Worm (Caenorhabditis elegans) whole organism, early embryonic: ENCODE measurements around the gene sel-8.

ENCODE experiments used
- B0310.2 ChIP-seq: sonication (generic microtip); optimal IDR thresholded peaks from 2 replicates; lab custom pipeline; 2016; ENCODE audit warnings: mild to moderate bottlenecking, missing genetic modification characterization, missing compliant biosample characterization
- F13C5.2 ChIP-seq: sonication (generic microtip); optimal IDR thresholded peaks from 2 replicates; lab custom pipeline; 2017; ENCODE audit warnings: mild to moderate bottlenecking, missing genetic modification characterization, inconsistent platforms, missing compliant biosample characterization
- aly-1 ChIP-seq: sonication (generic microtip); optimal IDR thresholded peaks from 2 replicates; lab custom pipeline; 2016; ENCODE audit warnings: missing genetic modification characterization, missing compliant biosample characterization
- ama-1 ChIP-seq: fragments of 150-350 bp; optimal IDR thresholded peaks from 2 replicates; lab custom pipeline; 2014
- ceh-13 ChIP-seq: fragments of 200-800 bp; sonication (Bioruptor generic); optimal IDR thresholded peaks from 2 replicates; lab custom pipeline; 2018; ENCODE audit warnings: mild to moderate bottlenecking, missing genetic modification characterization, missing compliant biosample characterization
- ceh-36 ChIP-seq: sonication (generic microtip); optimal IDR thresholded peaks from 2 replicates; lab custom pipeline; 2016; ENCODE audit warnings: missing genetic modification characterization, inconsistent platforms, missing compliant biosample characterization
- ets-7 ChIP-seq: sonication (generic microtip); optimal IDR thresholded peaks from 2 replicates; lab custom pipeline; 2016; ENCODE audit warnings: missing genotype, missing genetic modification characterization, missing compliant biosample characterization
- flt-1 ChIP-seq: fragments of 200-800 bp; sonication (Bioruptor generic); IDR thresholded peaks from 2 replicates; pipeline ENCODE4 v1.3.6; 2022; ENCODE audit warnings: missing genetic modification characterization, missing compliant biosample characterization
- hmbx-1 ChIP-seq: sonication (generic microtip); optimal IDR thresholded peaks from 2 replicates; lab custom pipeline; 2016; ENCODE audit warnings: mild to moderate bottlenecking, missing genetic modification characterization, missing compliant biosample characterization
- hmg-4 ChIP-seq: fragments of 200-800 bp; sonication (Bioruptor generic); optimal IDR thresholded peaks from 2 replicates; lab custom pipeline; 2018; ENCODE audit warnings: mild to moderate bottlenecking, missing genetic modification characterization, missing compliant biosample characterization
- hnd-1 ChIP-seq: sonication (generic microtip); optimal IDR thresholded peaks from 2 replicates; lab custom pipeline; 2016; ENCODE audit warnings: missing genetic modification characterization, missing compliant biosample characterization
- pes-1 ChIP-seq: fragments of 200-800 bp; sonication (Bioruptor generic); IDR thresholded peaks from 2 replicates; pipeline ENCODE4 v1.3.6; 2022; ENCODE audit warnings: missing genetic modification reagents, missing genetic modification characterization, missing compliant biosample characterization
- scrt-1 ChIP-seq: fragments of 200-800 bp; sonication (Bioruptor generic); IDR thresholded peaks from 2 replicates; pipeline ENCODE4 v1.3.6; 2022; ENCODE audit warnings: missing genetic modification characterization, missing compliant biosample characterization
- sea-1 ChIP-seq: fragments of 200-800 bp; sonication (Bioruptor generic); conservative IDR thresholded peaks from 2 replicates; pipeline ENCODE4 v1.3.6; 2022; ENCODE audit warnings: missing genetic modification characterization, missing compliant biosample characterization
- tbx-11 ChIP-seq: fragments of 200-800 bp; sonication (Bioruptor generic); IDR thresholded peaks from 2 replicates; pipeline ENCODE4 v1.3.6; 2022; ENCODE audit warnings: missing genetic modification characterization, missing compliant biosample characterization
- tbx-37 ChIP-seq: fragments of 200-800 bp; sonication (Bioruptor generic); conservative IDR thresholded peaks from 2 replicates; pipeline ENCODE4 v1.3.6; 2022; ENCODE audit warnings: missing genetic modification reagents, missing genetic modification characterization, missing compliant biosample characterization
- tra-4 ChIP-seq: sonication (generic microtip); optimal IDR thresholded peaks from 2 replicates; lab custom pipeline; 2017; ENCODE audit warnings: missing genetic modification characterization, missing compliant biosample characterization

sel-8 gene

ce11 chrIII:3643602-3644001 lies 16.7 kb upstream of the sel-8 start:
- TF ChIP-seq aly-1 (tag; lab: Kevin White, UChicago) (no peak), flt-1 (GFP tag; lab: Robert Waterston, UW) (no peak), hnd-1 (no peak), B0310.2 (tag; lab: Kevin White, UChicago) (no peak), ets-7 (tag; lab: Kevin White, UChicago) (no peak)

ce11 chrIII:3637251-3637989 lies 10.5 kb upstream of the sel-8 start:
- TF ChIP-seq ceh-36: no peak
- no peak for TF ChIP-seq flt-1 (GFP tag; lab: Robert Waterston, UW)
- TF ChIP-seq hmbx-1 (tag; lab: Kevin White, UChicago): no peak
- TF ChIP-seq aly-1 (tag; lab: Kevin White, UChicago): no peak
- TF ChIP-seq scrt-1 (GFP tag; lab: Robert Waterston, UW): no peak
- no peak for TF ChIP-seq B0310.2 (tag; lab: Kevin White, UChicago)
- TF ChIP-seq pes-1: no peak
- TF ChIP-seq ceh-13 (GFP tag; lab: Kevin White, UChicago): no peak
- TF ChIP-seq tbx-11: no peak
- no peak for TF ChIP-seq hmg-4 (GFP tag; lab: Kevin White, UChicago)
- TF ChIP-seq F13C5.2: no peak
- TF ChIP-seq tbx-37 (GFP tag; lab: Robert Waterston, UW): no peak
- TF ChIP-seq sea-1 (GFP tag; lab: Robert Waterston, UW): no peak
- no peak for TF ChIP-seq hnd-1
- no peak for TF ChIP-seq ama-1 (lab: Kevin White, UChicago)
- TF ChIP-seq tra-4 (tag; lab: Kevin White, UChicago): no peak

ce11 chrIII:3635844-3636243 lies 8.9 kb upstream of the sel-8 start, which contains the start of gene rilp-1:
TSS of gene rilp-1 (plus strand) at chrIII:3636144.
- TF ChIP-seq pes-1 (no peak), tra-4 (tag; lab: Kevin White, UChicago) (no peak), hmbx-1 (tag; lab: Kevin White, UChicago) (no peak), sea-1 (GFP tag; lab: Robert Waterston, UW) (no peak), ama-1 (lab: Kevin White, UChicago) (no peak), B0310.2 (tag; lab: Kevin White, UChicago) (no peak), scrt-1 (GFP tag; lab: Robert Waterston, UW) (no peak), tbx-11 (no peak), aly-1 (tag; lab: Kevin White, UChicago) (no peak)

ce11 chrIII:3634873-3635272 lies 7.9 kb upstream of the sel-8 start:
- no peak for TF ChIP-seq sea-1 (GFP tag; lab: Robert Waterston, UW)
- TF ChIP-seq flt-1 (GFP tag; lab: Robert Waterston, UW): no peak
- no peak for TF ChIP-seq hmbx-1 (tag; lab: Kevin White, UChicago)

ce11 chrIII:3634158-3634557 lies 7.2 kb upstream of the sel-8 start:
- TF ChIP-seq aly-1 (tag; lab: Kevin White, UChicago) (no peak), ceh-36 (no peak), tbx-11 (no peak), flt-1 (GFP tag; lab: Robert Waterston, UW) (no peak), ceh-13 (GFP tag; lab: Kevin White, UChicago) (no peak), hmbx-1 (tag; lab: Kevin White, UChicago) (no peak), scrt-1 (GFP tag; lab: Robert Waterston, UW) (no peak), B0310.2 (tag; lab: Kevin White, UChicago) (no peak)

- TF ChIP-seq ceh-13 (GFP tag; lab: Kevin White, UChicago) (no peak), pes-1 (no peak), tra-4 (tag; lab: Kevin White, UChicago) (no peak), ets-7 (tag; lab: Kevin White, UChicago) (no peak), flt-1 (GFP tag; lab: Robert Waterston, UW) (no peak), ama-1 (lab: Kevin White, UChicago) (no peak)
These were observed 5.4 kb upstream of the sel-8 start for ce11 chrIII:3632379-3632778.

ce11 chrIII:3630337-3630736 lies 3.4 kb upstream of the sel-8 start, which contains the start of gene mrps-31:
TSS of gene mrps-31 (minus strand) at chrIII:3630372.
- TF ChIP-seq hmbx-1 (tag; lab: Kevin White, UChicago): no peak
- TF ChIP-seq flt-1 (GFP tag; lab: Robert Waterston, UW): no peak
- TF ChIP-seq hnd-1: no peak
- no peak for TF ChIP-seq pes-1
- TF ChIP-seq tbx-11: no peak
- no peak for TF ChIP-seq F13C5.2
- TF ChIP-seq tbx-37 (GFP tag; lab: Robert Waterston, UW): no peak
- TF ChIP-seq aly-1 (tag; lab: Kevin White, UChicago): no peak
- TF ChIP-seq B0310.2 (tag; lab: Kevin White, UChicago): no peak
- TF ChIP-seq scrt-1 (GFP tag; lab: Robert Waterston, UW): no peak
- no peak for TF ChIP-seq tra-4 (tag; lab: Kevin White, UChicago)
- TF ChIP-seq sea-1 (GFP tag; lab: Robert Waterston, UW): no peak
- TF ChIP-seq ceh-36: no peak
- TF ChIP-seq ets-7 (tag; lab: Kevin White, UChicago): no peak
- no peak for TF ChIP-seq ama-1 (lab: Kevin White, UChicago)
- no peak for TF ChIP-seq ceh-13 (GFP tag; lab: Kevin White, UChicago)
- no peak for TF ChIP-seq hmg-4 (GFP tag; lab: Kevin White, UChicago)

ce11 chrIII:3623772-3624171 lies 3.2 kb downstream of the sel-8 start:
- TF ChIP-seq hmg-4 (GFP tag; lab: Kevin White, UChicago) (peak; percentile 11), tbx-11 (no peak), ets-7 (tag; lab: Kevin White, UChicago) (no peak), aly-1 (tag; lab: Kevin White, UChicago) (peak; percentile 72), B0310.2 (tag; lab: Kevin White, UChicago) (peak; percentile 33), ceh-36 (no peak)
